Fruit fly (Drosophila melanogaster) whole organism: Measurements from ENCODE around the gene Ziz.

Experiments
- CG8478 ChIP-seq: fragments of >200 bp; optimal IDR thresholded peaks from 2 replicates; lab custom pipeline; 2018; ENCODE audit warnings: inconsistent platforms
- EcR ChIP-seq, 2 experiments: fragments of >200 bp; optimal IDR thresholded peaks; 2 replicates each; lab custom pipeline; 2017; ENCODE audit warnings: missing biosample characterization in 2 of 2, missing genetic modification characterization in 2 of 2, missing genetic modification reagents in 2 of 2
- pan ChIP-seq: fragments of >200 bp; optimal IDR thresholded peaks from 2 replicates; lab custom pipeline; 2017
- psq ChIP-seq: fragments of >200 bp; optimal IDR thresholded peaks from 2 replicates; lab custom pipeline; 2017

DNA sequence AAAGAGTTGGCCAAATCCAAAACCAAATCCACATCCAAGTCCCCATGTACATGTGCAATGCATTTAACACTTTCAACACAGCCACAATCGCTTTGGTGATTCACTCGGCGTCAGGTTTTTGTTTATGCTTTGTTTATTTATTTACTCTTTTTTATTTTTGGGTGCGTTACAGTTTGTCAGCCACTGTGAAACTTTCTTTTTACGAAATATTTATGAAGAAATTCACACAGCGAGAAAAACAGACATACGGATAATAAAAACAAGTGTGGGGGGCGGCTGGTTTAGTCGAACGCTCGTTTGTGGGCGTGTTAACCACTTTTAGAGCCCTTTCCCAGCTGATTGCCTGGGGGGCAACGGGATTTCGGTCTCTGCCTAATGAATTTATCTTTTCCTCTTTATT lies 12.8 kb upstream of the Ziz start:
- no peak for TF ChIP-seq CG8478 (lab: Kevin White, UChicago)
- TF ChIP-seq psq (lab: Kevin White, UChicago): no peak
- TF ChIP-seq pan (lab: Kevin White, UChicago): no peak
- TF ChIP-seq EcR (GFP tag; optimal IDR thresholded peaks at IDR 0.05; lab: Kevin White, UChicago): no peak
